Worm (Caenorhabditis elegans): ENCODE measurements around the gene lron-4.
A peak's percentile ranks its signal among the peaks of the same experiment; 100 is the strongest.

DNA sequence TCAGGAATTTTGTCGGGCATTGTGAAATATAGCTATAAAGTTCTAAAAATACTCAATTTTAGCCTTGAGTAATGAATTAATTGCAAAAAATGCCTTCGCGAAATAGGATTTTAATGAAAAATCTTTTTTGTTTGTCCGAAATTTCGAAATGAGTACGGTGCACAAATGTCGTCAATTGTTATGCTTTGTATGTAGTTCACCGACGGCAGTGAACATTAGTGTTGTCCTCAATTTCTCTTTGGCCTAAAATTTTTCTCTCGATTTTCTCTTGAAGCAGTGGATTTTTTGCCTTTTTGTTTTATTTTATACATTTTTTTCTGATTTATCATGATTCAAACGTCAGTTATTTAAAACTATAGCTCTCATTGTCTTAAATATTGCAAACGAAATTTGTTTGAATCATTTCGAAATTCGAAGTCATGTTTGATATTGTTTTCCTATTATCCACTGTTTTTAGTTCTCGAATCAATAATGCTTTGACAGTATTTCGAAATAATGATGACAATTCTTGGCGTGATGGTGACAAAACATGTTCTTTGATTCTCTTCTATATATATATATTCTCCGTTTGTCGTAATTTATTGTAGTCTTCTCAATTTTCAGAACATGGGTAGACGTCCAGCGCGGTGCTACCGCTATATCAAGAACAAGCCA lies 31.4 kb upstream of the lron-4 start, which contains the start of the genes ints-11 and rpl-10:
- TF ChIP-seq alr-1 (tag; optimal IDR thresholded peaks at IDR 0.05) (no peak), R02D3.7 (tag; optimal IDR thresholded peaks at IDR 0.05) (no peak), C34F6.9 (tag; optimal IDR thresholded peaks at IDR 0.05) (peak; percentile 85), ceh-82 (tag; optimal IDR thresholded peaks at IDR 0.05) (no peak), snpc-4 (tag; optimal IDR thresholded peaks at IDR 0.05) (no peak), ztf-11 (tag; optimal IDR thresholded peaks at IDR 0.05) (no peak), ama-1 (optimal IDR thresholded peaks at IDR 0.05) (no peak), nhr-25 (tag; optimal IDR thresholded peaks at IDR 0.05) (no peak), unc-55 (GFP tag; optimal IDR thresholded peaks at IDR 0.05) (peak; percentile 85), unc-62 (GFP tag; optimal IDR thresholded peaks at IDR 0.05) (no peak), lin-13 (GFP tag; optimal IDR thresholded peaks at IDR 0.05) (peak; percentile 22), ZK546.5 (tag; optimal IDR thresholded peaks at IDR 0.05) (no peak), skn-1 (tag; optimal IDR thresholded peaks at IDR 0.05) (peak; percentile 6), nhr-23 (tag; optimal IDR thresholded peaks at IDR 0.05) (no peak)

All from whole organism, L2 larva.